Worm (Caenorhabditis elegans): Measurements from ENCODE around the gene Y71G10AR.4.

DNA sequence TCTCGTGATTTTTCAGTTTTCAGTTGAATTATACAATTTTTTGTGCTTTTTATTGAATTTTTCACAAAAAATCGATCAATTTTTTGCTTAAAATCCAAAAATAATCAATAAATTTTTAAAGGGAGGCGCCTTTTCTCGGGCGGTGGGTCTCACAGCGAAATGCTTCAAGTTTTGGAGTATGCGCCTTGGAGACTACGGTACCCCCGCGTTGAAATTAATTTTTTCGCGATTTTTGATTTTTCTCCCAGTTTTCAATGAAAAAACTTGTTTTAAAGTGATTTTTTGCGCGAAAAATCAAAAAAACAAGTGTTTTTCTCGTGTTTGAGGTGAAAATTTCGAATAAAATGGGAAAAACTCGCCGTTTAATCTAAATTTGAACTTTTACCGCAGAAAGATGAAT, 24.3 kb downstream of the Y71G10AR.4 start:
- TF ChIP-seq lin-39 (tag; optimal IDR thresholded peaks at IDR 0.05) (no peak), zfp-3 (GFP tag; conservative IDR thresholded peaks at IDR 0.05) (no peak), tra-1 (GFP tag; IDR thresholded peaks at IDR 0.05) (no peak), lin-13 (GFP tag; optimal IDR thresholded peaks at IDR 0.05) (no peak), unc-39 (tag; optimal IDR thresholded peaks at IDR 0.05) (no peak), ama-1 (optimal IDR thresholded peaks at IDR 0.05) (no peak), madf-5 (GFP tag; IDR thresholded peaks at IDR 0.05) (no peak), ces-1 (GFP tag; optimal IDR thresholded peaks at IDR 0.05) (no peak), jun-1 (tag; optimal IDR thresholded peaks at IDR 0.05) (no peak), nhr-48 (tag; optimal IDR thresholded peaks at IDR 0.05) (no peak)
